Fruit fly (Drosophila melanogaster): Measurements from ENCODE around the gene D2hgdh.
A peak's percentile ranks its signal among the peaks of the same experiment; 100 is the strongest.

The D2hgdh gene

dm6 chrX:2145114-2145513 is 3.8 kb downstream of the D2hgdh start, which contains the start of gene Pgd (continued):
- 0 out of 3 replicates have a peak, but pooled peaks have one; percentile 32 for TF ChIP-seq CG7963 (GFP tag; IDR thresholded peaks at IDR 0.05; ENCODE audit: partially characterized antibody)
- no peak for TF ChIP-seq sob (GFP tag; IDR thresholded peaks at IDR 0.05)
- TF ChIP-seq Myb (GFP tag; optimal IDR thresholded peaks at IDR 0.05) = peak; percentile 73
- TF ChIP-seq fd64A (GFP tag; optimal IDR thresholded peaks at IDR 0.05) = no peak
- TF ChIP-seq ftz-f1 (GFP tag; optimal IDR thresholded peaks at IDR 0.05) = peak; percentile 63
- TF ChIP-seq nom (GFP tag; optimal IDR thresholded peaks at IDR 0.05) = peak; percentile 58
- no peak for TF ChIP-seq Lim3 (GFP tag; IDR thresholded peaks at IDR 0.05)
- TF ChIP-seq Dref (GFP tag; IDR thresholded peaks at IDR 0.05) = peak; percentile 68
- peak; percentile 75 for TF ChIP-seq Dp (GFP tag; optimal IDR thresholded peaks at IDR 0.05)
- TF ChIP-seq CG2889 (GFP tag; IDR thresholded peaks at IDR 0.05) = no peak
- no peak for TF ChIP-seq ham (GFP tag; IDR thresholded peaks at IDR 0.05)
- peak; percentile 34; the same call in 1 of the 2 replicates for TF ChIP-seq inv (GFP tag; IDR thresholded peaks at IDR 0.05; ENCODE audit: partially characterized antibody)
- TF ChIP-seq CG2116 (GFP tag; optimal IDR thresholded peaks at IDR 0.05) = peak; percentile 9
- TF ChIP-seq knrl (GFP tag; IDR thresholded peaks at IDR 0.05; ENCODE audit: partially characterized antibody) = peak; percentile 39; the same call in 1 of the 3 replicates
- peak; percentile 82 for TF ChIP-seq E2f2 (GFP tag; IDR thresholded peaks at IDR 0.05)
- peak; percentile 59 for TF ChIP-seq Sry-δ (GFP tag; optimal IDR thresholded peaks at IDR 0.05)
- peak; percentile 55 for TF ChIP-seq sna (GFP tag; IDR thresholded peaks at IDR 0.05; ENCODE audit: partially characterized antibody)
- peak; percentile 25 for TF ChIP-seq CG13296 (GFP tag; optimal IDR thresholded peaks at IDR 0.05)
- peak; percentile 43; the same call in 1 of the 3 replicates for TF ChIP-seq vnd (GFP tag; IDR thresholded peaks at IDR 0.05; ENCODE audit: partially characterized antibody)
- no peak for TF ChIP-seq CG4730 (GFP tag; IDR thresholded peaks at IDR 0.05)
- peak; percentile 73 for TF ChIP-seq Bgb (GFP tag; IDR thresholded peaks at IDR 0.05; ENCODE audit: partially characterized antibody)
- TF ChIP-seq Hmr (GFP tag; optimal IDR thresholded peaks at IDR 0.05) = peak; percentile 23
- 0 out of 3 replicates have a peak, but pooled peaks have one; percentile 5 for TF ChIP-seq ci (GFP tag; IDR thresholded peaks at IDR 0.05)
- peak; percentile 47; the same call in 1 of the 3 replicates for TF ChIP-seq CG16813 (GFP tag; IDR thresholded peaks at IDR 0.05; ENCODE audit: partially characterized antibody)
- TF ChIP-seq org-1 (GFP tag; optimal IDR thresholded peaks at IDR 0.05) = no peak
- 0 out of 3 replicates have a peak, but pooled peaks have one; percentile 12 for TF ChIP-seq CG14860 (GFP tag; IDR thresholded peaks at IDR 0.05; ENCODE audit: partially characterized antibody)
- TF ChIP-seq CG1603 (tag; optimal IDR thresholded peaks at IDR 0.05) = no peak
- TF ChIP-seq Ets65A (GFP tag) = peak; percentile 45
- TF ChIP-seq HLH4C (GFP tag; IDR thresholded peaks at IDR 0.05; ENCODE audit: partially characterized antibody) = peak; percentile 51; the same call in 2 of the 3 replicates
- TF ChIP-seq Doc3 (GFP tag; IDR thresholded peaks at IDR 0.05; ENCODE audit: partially characterized antibody) = peak; percentile 58; the same call in 2 of the 3 replicates
- peak; percentile 37; the same call in 1 of the 3 replicates for TF ChIP-seq zen2 (GFP tag; IDR thresholded peaks at IDR 0.05; ENCODE audit: partially characterized antibody)
- peak; percentile 12 for TF ChIP-seq Nf-YC (tag; optimal IDR thresholded peaks at IDR 0.05)
- TF ChIP-seq lola (GFP tag; optimal IDR thresholded peaks at IDR 0.05) = no peak
- no peak for TF ChIP-seq crp (GFP tag; optimal IDR thresholded peaks at IDR 0.05)
- peak; percentile 37 for TF ChIP-seq Fer1 (GFP tag; optimal IDR thresholded peaks at IDR 0.05)
- peak; percentile 14 for TF ChIP-seq CG6854 (GFP tag; optimal IDR thresholded peaks at IDR 0.05)
- peak; percentile 73 for TF ChIP-seq bbx (GFP tag; IDR thresholded peaks at IDR 0.05; ENCODE audit: partially characterized antibody)
- TF ChIP-seq chinmo (GFP tag; IDR thresholded peaks at IDR 0.05; ENCODE audit: partially characterized antibody) = peak; percentile 70; the same call in 1 of the 4 replicates
- TF ChIP-seq hbn (GFP tag; IDR thresholded peaks at IDR 0.05; ENCODE audit: partially characterized antibody) = peak; percentile 64
- peak; percentile 44 for TF ChIP-seq Scr (GFP tag; IDR thresholded peaks at IDR 0.05; ENCODE audit: partially characterized antibody)
- no peak for TF ChIP-seq pan (optimal IDR thresholded peaks at IDR 0.05)
- TF ChIP-seq pan (GFP tag; optimal IDR thresholded peaks at IDR 0.05 in 1 of 2, IDR thresholded peaks at IDR 0.05 in 1 of 2) = peak in 1 of 2 experiments; percentile 29
- TF ChIP-seq Opbp (GFP tag; IDR thresholded peaks at IDR 0.05; ENCODE audit: partially characterized antibody) = peak; percentile 62
- TF ChIP-seq Med (GFP tag) = peak; percentile 49
- peak; percentile 60; the same call in 2 of the 3 replicates for TF ChIP-seq CG6791 (GFP tag; IDR thresholded peaks at IDR 0.05; ENCODE audit: partially characterized antibody)
- TF ChIP-seq CG18599 (GFP tag; optimal IDR thresholded peaks at IDR 0.05) = peak; percentile 26
